Fruit fly (Drosophila melanogaster) whole organism, pupa: Measurements from ENCODE around the gene CG13843.

Experiments used
- CG34367 ChIP-seq: fragments of 200-800 bp; sonication (Bioruptor generic); optimal IDR thresholded peaks from 2 replicates; lab custom pipeline; 2018; ENCODE audit warnings: missing biosample characterization, mild to moderate bottlenecking, missing genetic modification characterization
- CG8301 ChIP-seq: fragments of 200-800 bp; sonication (Bioruptor generic); optimal IDR thresholded peaks from 2 replicates; lab custom pipeline; 2018; ENCODE audit warnings: missing biosample characterization, mild to moderate bottlenecking, missing genetic modification characterization
- EcR ChIP-seq: fragments of 200-800 bp; sonication (Bioruptor generic); optimal IDR thresholded peaks from 3 replicates; lab custom pipeline; 2019; ENCODE audit warnings: missing biosample characterization, missing genetic modification characterization, mild to moderate bottlenecking, moderate library complexity, missing genetic modification reagents
- Pif1A ChIP-seq: fragments of 200-800 bp; sonication (Bioruptor generic); optimal IDR thresholded peaks from 3 replicates; lab custom pipeline; 2016; ENCODE audit warnings: missing biosample characterization, missing genetic modification characterization
- Pif1B ChIP-seq: fragments of 200-800 bp; sonication (Bioruptor generic); optimal IDR thresholded peaks from 3 replicates; lab custom pipeline; 2016; ENCODE audit warnings: missing biosample characterization, missing genetic modification characterization

DNA sequence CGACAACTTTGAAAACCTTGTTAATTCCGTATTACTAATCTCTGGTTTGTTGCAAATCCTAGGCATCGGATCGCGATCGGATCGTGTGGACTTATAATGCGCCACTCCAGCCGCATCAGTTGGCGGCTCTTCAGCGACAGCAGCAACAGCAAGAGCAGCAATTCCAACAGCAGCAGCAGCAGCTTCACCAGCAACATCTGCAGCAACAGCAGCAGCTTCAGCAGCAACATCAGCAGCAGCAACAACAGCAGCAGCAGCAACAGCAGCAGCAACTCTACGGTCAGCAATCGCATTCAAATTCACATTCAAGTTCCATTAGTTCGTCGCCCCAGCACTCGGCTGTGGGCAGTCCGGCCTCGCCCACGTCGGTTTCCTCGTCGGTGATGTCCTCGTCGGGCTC is 6.5 kb upstream of the CG13843 start:
- TF ChIP-seq Pif1B (GFP tag; lab: Kevin White, UChicago) = no peak
- TF ChIP-seq CG34367 = no peak
- no peak for TF ChIP-seq CG8301 (tag; lab: Kevin White, UChicago)
- TF ChIP-seq EcR (GFP tag; lab: Kevin White, UChicago) = no peak
- no peak for TF ChIP-seq Pif1A (GFP tag; lab: Kevin White, UChicago)
